Fruit fly (Drosophila melanogaster): ENCODE data around the gene TP53INP.

Gene TP53INP

DNA sequence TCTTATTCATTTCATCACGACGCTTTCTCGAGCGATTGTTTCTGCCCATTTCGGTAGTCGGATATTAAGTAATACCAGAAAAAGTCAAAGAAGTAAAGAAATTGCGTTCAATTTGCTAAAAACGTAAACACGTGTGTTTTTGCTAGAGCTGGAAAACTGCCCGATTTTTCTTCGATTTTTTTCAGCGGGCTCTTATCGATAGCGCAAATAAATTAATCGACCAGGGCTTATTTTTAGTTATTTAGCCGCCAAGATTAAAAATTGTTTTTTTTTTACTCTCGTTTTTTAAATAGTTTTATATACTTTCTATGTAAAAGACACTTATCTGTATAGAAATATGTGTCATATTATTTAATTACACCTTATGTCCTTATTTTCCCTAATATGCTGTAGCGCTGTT is 821 bp upstream of the TP53INP start, which contains the start of gene CG15019 (continued):
- TF ChIP-seq vvl (GFP tag; IDR thresholded peaks at IDR 0.05) (no peak), bcd (GFP tag; optimal IDR thresholded peaks at IDR 0.05) (no peak), onecut (GFP tag; IDR thresholded peaks at IDR 0.05) (no peak), gsb (GFP tag; IDR thresholded peaks at IDR 0.05) (no peak), vnd (GFP tag; IDR thresholded peaks at IDR 0.05; ENCODE audit: partially characterized antibody) (peak; percentile 62), CrebB (tag; optimal IDR thresholded peaks at IDR 0.05) (no peak), sisA (GFP tag; IDR thresholded peaks at IDR 0.05) (no peak), btn (GFP tag; optimal IDR thresholded peaks at IDR 0.05) (no peak), CG30403 (GFP tag; optimal IDR thresholded peaks at IDR 0.05) (no peak), CG10462 (GFP tag; optimal IDR thresholded peaks at IDR 0.05) (no peak), Tbp (GFP tag; optimal IDR thresholded peaks at IDR 0.05) (no peak), sima (GFP tag; optimal IDR thresholded peaks at IDR 0.05) (no peak), vfl (GFP tag; optimal IDR thresholded peaks at IDR 0.05) (no peak), klu (GFP tag; IDR thresholded peaks at IDR 0.05) (no peak), Xbp1 (GFP tag; optimal IDR thresholded peaks at IDR 0.05) (no peak), Dref (GFP tag; IDR thresholded peaks at IDR 0.05) (peak; percentile 93), inv (GFP tag; IDR thresholded peaks at IDR 0.05; ENCODE audit: partially characterized antibody) (0 out of 2 replicates have a peak, but pooled peaks have one; percentile 43), D (optimal IDR thresholded peaks at IDR 0.05) (no peak), D (GFP tag; optimal IDR thresholded peaks at IDR 0.05) (no peak), CG10321 (GFP tag; IDR thresholded peaks at IDR 0.05) (no peak), grn (GFP tag; optimal IDR thresholded peaks at IDR 0.05) (no peak), CG10209 (GFP tag; optimal IDR thresholded peaks at IDR 0.05) (no peak), BtbVII (GFP tag; optimal IDR thresholded peaks at IDR 0.05) (no peak)

DNA sequence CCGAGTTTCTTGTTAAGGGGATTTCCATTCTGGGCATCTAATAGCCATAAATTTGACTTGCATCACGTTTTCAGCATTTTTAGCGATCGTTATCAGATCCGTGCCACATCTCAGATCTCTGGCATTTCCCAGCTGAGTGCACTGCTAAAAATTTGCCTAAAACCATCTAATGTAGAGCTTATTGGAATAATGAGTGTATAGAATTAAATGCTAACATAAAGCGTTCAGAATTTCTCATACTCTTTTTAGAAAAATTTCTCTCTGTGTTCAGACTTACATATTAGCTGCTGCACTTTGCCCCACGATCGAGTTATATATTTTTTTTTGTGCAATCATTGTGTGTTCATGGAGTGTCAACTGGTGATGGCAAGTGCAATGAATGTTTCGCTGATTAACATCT is 1.0 kb downstream of the TP53INP start:
- TF ChIP-seq sr (GFP tag; IDR thresholded peaks at IDR 0.05) (no peak), CG3065 (GFP tag; optimal IDR thresholded peaks at IDR 0.05) (no peak), MESR4 (GFP tag; optimal IDR thresholded peaks at IDR 0.05) (no peak), CG14014 (GFP tag; IDR thresholded peaks at IDR 0.05) (no peak), CG2129 (GFP tag; IDR thresholded peaks at IDR 0.05; ENCODE audit: partially characterized antibody) (no peak), Ptx1 (GFP tag; IDR thresholded peaks at IDR 0.05) (no peak), seq (GFP tag; IDR thresholded peaks at IDR 0.05) (no peak), CG15011 (GFP tag; optimal IDR thresholded peaks at IDR 0.05) (no peak), CG12391 (tag; optimal IDR thresholded peaks at IDR 0.05) (peak; percentile 12), Gug (GFP tag; IDR thresholded peaks at IDR 0.05) (no peak), hth (optimal IDR thresholded peaks at IDR 0.05) (no peak), Ravus (GFP tag; IDR thresholded peaks at IDR 0.05) (no peak), Mad (GFP tag; optimal IDR thresholded peaks at IDR 0.05) (no peak), ranshi (GFP tag; IDR thresholded peaks at IDR 0.05) (no peak), dysf (GFP tag; IDR thresholded peaks at IDR 0.05) (no peak), CG11560 (tag; IDR thresholded peaks at IDR 0.05) (no peak), CG15696 (tag; optimal IDR thresholded peaks at IDR 0.05) (no peak), disco-r (GFP tag; optimal IDR thresholded peaks at IDR 0.05) (no peak), CG12769 (tag; optimal IDR thresholded peaks at IDR 0.05) (no peak), CG32772 (GFP tag; IDR thresholded peaks at IDR 0.05) (no peak), stc (GFP tag; IDR thresholded peaks at IDR 0.05) (peak; percentile 8; the same call in 1 of the 2 replicates), CG12744 (GFP tag; optimal IDR thresholded peaks at IDR 0.05) (no peak), CG1603 (tag; optimal IDR thresholded peaks at IDR 0.05) (peak; percentile 14), CG7745 (tag; optimal IDR thresholded peaks at IDR 0.05) (no peak), ase (GFP tag; IDR thresholded peaks at IDR 0.05) (0 out of 3 replicates have a peak, but pooled peaks have one; percentile 9), CG14441 (GFP tag; IDR thresholded peaks at IDR 0.05) (no peak), CG12104 (GFP tag; optimal IDR thresholded peaks at IDR 0.05) (no peak), CG10654 (GFP tag; optimal IDR thresholded peaks at IDR 0.05) (no peak), bbx (GFP tag; IDR thresholded peaks at IDR 0.05; ENCODE audit: partially characterized antibody) (no peak), Dp (GFP tag; optimal IDR thresholded peaks at IDR 0.05) (no peak), Dfd (GFP tag; optimal IDR thresholded peaks at IDR 0.05) (no peak)
